Fruit fly (Drosophila melanogaster): ENCODE measurements around the gene Chs2.

DNA sequence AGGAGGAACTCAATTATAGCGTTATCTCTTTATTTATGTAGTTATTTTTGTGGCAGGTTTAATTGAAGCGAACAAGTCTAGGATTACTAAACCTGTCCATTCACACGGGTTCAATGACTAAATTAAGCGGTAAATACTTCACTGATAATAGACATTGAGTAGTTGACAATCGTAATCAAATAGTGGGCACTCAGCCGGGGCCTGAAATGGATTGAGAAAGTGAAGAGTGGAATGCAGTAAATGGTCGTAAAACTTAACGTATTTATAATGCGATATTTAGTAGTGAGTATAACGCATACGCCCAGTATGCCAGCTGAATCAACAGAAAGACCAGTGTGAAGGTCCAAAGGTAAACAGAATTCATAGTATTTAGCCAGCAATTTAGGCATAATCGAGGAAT is 26.0 kb upstream of the Chs2 start:
- TF ChIP-seq dati (GFP tag; IDR thresholded peaks at IDR 0.05) (no peak), CG6272 (GFP tag; IDR thresholded peaks at IDR 0.05) (no peak), CG3281 (GFP tag; optimal IDR thresholded peaks at IDR 0.05) (no peak), CG1603 (tag; optimal IDR thresholded peaks at IDR 0.05) (no peak), pnt (GFP tag; optimal IDR thresholded peaks at IDR 0.05) (no peak), hth (optimal IDR thresholded peaks at IDR 0.05) (no peak), CG16779 (GFP tag; IDR thresholded peaks at IDR 0.05) (no peak), HmgD (GFP tag; optimal IDR thresholded peaks at IDR 0.05) (no peak), ato (GFP tag; IDR thresholded peaks at IDR 0.05; ENCODE audit: partially characterized antibody) (no peak)
